Worm (Caenorhabditis elegans): ENCODE data around the gene C56A3.8.

C56A3.8 gene

DNA sequence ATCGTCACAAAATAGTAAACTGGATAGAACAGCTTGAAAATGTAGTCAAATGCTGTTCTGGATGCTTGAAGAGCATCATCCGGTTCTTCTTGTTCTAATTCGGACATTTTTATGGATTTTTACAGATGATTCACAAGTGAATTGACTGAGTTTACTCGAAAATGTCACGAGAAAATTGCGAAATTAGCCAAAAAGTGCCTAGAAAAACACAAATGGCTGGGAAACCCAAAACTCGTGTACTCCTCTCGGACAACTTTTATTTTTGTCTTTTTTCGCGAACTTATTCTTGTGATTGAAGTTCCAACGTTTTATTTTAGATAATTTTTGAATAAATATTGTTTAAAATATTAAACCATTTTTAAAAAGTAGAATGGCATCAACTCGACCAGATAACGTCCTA is 8.5 kb upstream of the C56A3.8 start, which contains the start of the genes C56A3.4 and C56A3.5:
C56A3.4 (minus strand) TSS at position 154 of the 400 bp plus-strand sequence.
C56A3.5 (plus strand) TSS at position 367 of the 400 bp plus-strand sequence.
- TF ChIP-seq lin-35 (GFP tag; optimal IDR thresholded peaks at IDR 0.05) (peak; percentile 73), tlp-1 (tag; optimal IDR thresholded peaks at IDR 0.05) (no peak), nhr-85 (tag) (peak; percentile 79), pax-3 (tag; optimal IDR thresholded peaks at IDR 0.05) (peak; percentile 88), C16A3.4 (tag; optimal IDR thresholded peaks at IDR 0.05) (peak; percentile 24), dpl-1 (GFP tag; optimal IDR thresholded peaks at IDR 0.05) (peak; percentile 61 to 83 (median 77)), nhr-11 (tag; optimal IDR thresholded peaks at IDR 0.05) (no peak), lir-3 (tag; optimal IDR thresholded peaks at IDR 0.05; ENCODE audit: poor library complexity) (peak; percentile 88), fkh-10 (GFP tag; optimal IDR thresholded peaks at IDR 0.05) (no peak), ets-5 (GFP tag; IDR thresholded peaks at IDR 0.05) (no peak), mdl-1 (tag; optimal IDR thresholded peaks at IDR 0.05) (peak in 1 of 2 experiments; percentile 50), ceh-63 (GFP tag; optimal IDR thresholded peaks at IDR 0.05) (no peak), fkh-4 (tag; optimal IDR thresholded peaks at IDR 0.05; ENCODE audit: borderline replicate concordance) (peak; percentile 67), xbp-1 (tag; optimal IDR thresholded peaks at IDR 0.05) (peak; percentile 58), ztf-4 (tag; optimal IDR thresholded peaks at IDR 0.05) (no peak), nhr-77 (tag; optimal IDR thresholded peaks at IDR 0.05) (no peak), unc-98 (GFP tag; IDR thresholded peaks at IDR 0.05) (peak; percentile 24; the same call in 1 of the 2 replicates), unc-86 (tag; optimal IDR thresholded peaks at IDR 0.05) (peak; percentile 27), snpc-4 (tag; optimal IDR thresholded peaks at IDR 0.05) (peak; percentile 49), sox-4 (tag; optimal IDR thresholded peaks at IDR 0.05) (peak; percentile 38), snu-23 (GFP tag; optimal IDR thresholded peaks at IDR 0.05) (peak; percentile 62), grh-1 (GFP tag; IDR thresholded peaks at IDR 0.05) (no peak), swsn-7 (tag; optimal IDR thresholded peaks at IDR 0.05) (peak; percentile 50), nhr-20 (tag; optimal IDR thresholded peaks at IDR 0.05) (peak; percentile 58), blmp-1 (tag; optimal IDR thresholded peaks at IDR 0.05) (peak; percentile 20), nhr-47 (tag; optimal IDR thresholded peaks at IDR 0.05) (peak; percentile 73), sptf-1 (tag; optimal IDR thresholded peaks at IDR 0.05) (no peak), unc-62 (GFP tag; optimal IDR thresholded peaks at IDR 0.05) (no peak), mep-1 (tag; optimal IDR thresholded peaks at IDR 0.05) (peak; percentile 56), lin-13 (GFP tag; optimal IDR thresholded peaks at IDR 0.05) (peak; percentile 15), zip-4 (GFP tag; optimal IDR thresholded peaks at IDR 0.05) (peak; percentile 82), vab-15 (tag; optimal IDR thresholded peaks at IDR 0.05) (no peak), hlh-4 (tag; optimal IDR thresholded peaks at IDR 0.05) (no peak), lin-15B (tag; optimal IDR thresholded peaks at IDR 0.05) (peak; percentile 48), irx-1 (tag; optimal IDR thresholded peaks at IDR 0.05) (peak; percentile 80), lsy-2 (tag; optimal IDR thresholded peaks at IDR 0.05) (peak; percentile 48 to 65), fkh-8 (tag; optimal IDR thresholded peaks at IDR 0.05) (peak; percentile 68), egl-27 (tag; optimal IDR thresholded peaks at IDR 0.05) (no peak), nhr-76 (tag; optimal IDR thresholded peaks at IDR 0.05) (no peak), ceh-82 (tag; optimal IDR thresholded peaks at IDR 0.05) (peak; percentile 19 to 60 (median 39)), F16B12.6 (tag; optimal IDR thresholded peaks at IDR 0.05) (peak; percentile 17), hpl-2 (GFP tag; optimal IDR thresholded peaks at IDR 0.05) (no peak), mef-2 (tag; optimal IDR thresholded peaks at IDR 0.05) (no peak), rnt-1 (tag; optimal IDR thresholded peaks at IDR 0.05) (peak; percentile 94), egl-13 (tag; optimal IDR thresholded peaks at IDR 0.05) (peak; percentile 59), nhr-90 (tag; optimal IDR thresholded peaks at IDR 0.05; ENCODE audit: poor library complexity) (peak; percentile 57), pqm-1 (tag; optimal IDR thresholded peaks at IDR 0.05) (no peak), nhr-237 (tag; optimal IDR thresholded peaks at IDR 0.05) (no peak), Y116A8C.19 (tag; optimal IDR thresholded peaks at IDR 0.05; ENCODE audit: borderline replicate concordance) (no peak), fos-1 (tag; optimal IDR thresholded peaks at IDR 0.05) (peak; percentile 8), nhr-71 (tag; optimal IDR thresholded peaks at IDR 0.05) (peak; percentile 74), lin-39 (tag; optimal IDR thresholded peaks at IDR 0.05) (no peak), sup-37 (GFP tag; optimal IDR thresholded peaks at IDR 0.05) (no peak), ceh-90 (tag; optimal IDR thresholded peaks at IDR 0.05) (peak; percentile 87)

Measured in whole organism, L1 larva.